Worm (Caenorhabditis elegans): ENCODE data around the gene pals-24.

DNA sequence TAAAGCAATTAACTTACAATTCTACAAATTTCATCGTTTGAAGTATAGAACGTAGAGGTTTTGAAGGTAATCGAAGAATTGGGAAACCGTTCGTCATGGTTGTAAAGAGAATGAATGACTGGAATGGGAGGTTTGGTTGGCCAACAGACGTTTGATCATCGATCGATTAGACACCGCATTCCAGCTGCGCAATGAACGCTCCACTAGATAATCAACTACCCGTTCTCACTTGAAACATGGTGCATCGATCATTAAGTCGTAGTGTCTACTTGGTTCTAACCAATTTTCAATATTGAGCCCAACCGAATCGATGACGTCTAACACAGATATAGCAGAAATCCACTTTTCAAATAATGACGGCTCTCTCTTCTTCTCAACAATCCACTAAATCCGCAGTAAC is 22.9 kb downstream of the pals-24 start, which contains the start of gene fbxb-82:
- TF ChIP-seq nhr-28 (tag; optimal IDR thresholded peaks at IDR 0.05) (no peak), unc-62 (GFP tag; optimal IDR thresholded peaks at IDR 0.05) (no peak), nhr-12 (tag; optimal IDR thresholded peaks at IDR 0.05) (no peak), mls-2 (tag; optimal IDR thresholded peaks at IDR 0.05) (no peak), blmp-1 (tag; optimal IDR thresholded peaks at IDR 0.05) (no peak), mep-1 (tag; optimal IDR thresholded peaks at IDR 0.05) (no peak), bed-3 (GFP tag; optimal IDR thresholded peaks at IDR 0.05) (no peak), nhr-237 (tag; optimal IDR thresholded peaks at IDR 0.05) (no peak), mab-5 (tag; optimal IDR thresholded peaks at IDR 0.05) (no peak), lsy-2 (tag; optimal IDR thresholded peaks at IDR 0.05) (no peak), drap-1 (GFP tag; optimal IDR thresholded peaks at IDR 0.05) (no peak), snpc-4 (tag; optimal IDR thresholded peaks at IDR 0.05) (no peak)
